Worm (Caenorhabditis elegans) whole organism, L3 larva: ENCODE results near the gene unc-71.
A peak's percentile ranks its signal among the peaks of the same experiment; 100 is the strongest.

Source experiments
- R02D3.7 ChIP-seq: fragments of 150-350 bp; optimal IDR thresholded peaks from 2 replicates; lab custom pipeline; 2014; ENCODE audit warnings: missing biosample characterization, missing genetic modification characterization
- ZK546.5 ChIP-seq: sonication (generic microtip); optimal IDR thresholded peaks from 2 replicates; lab custom pipeline; 2017; ENCODE audit warnings: missing biosample characterization, missing genetic modification characterization
- aly-2 ChIP-seq: fragments of 150-350 bp; optimal IDR thresholded peaks from 2 replicates; lab custom pipeline; 2014; ENCODE audit warnings: missing biosample characterization, missing genetic modification characterization
- ama-1 ChIP-seq: fragments of 150-350 bp; optimal IDR thresholded peaks from 2 replicates; lab custom pipeline; 2018
- ceh-16 ChIP-seq: sonication (generic microtip); optimal IDR thresholded peaks from 2 replicates; lab custom pipeline; 2017; ENCODE audit warnings: missing biosample characterization, missing genetic modification characterization
- ceh-28 ChIP-seq: fragments of 150-350 bp; optimal IDR thresholded peaks from 2 replicates; lab custom pipeline; 2014; ENCODE audit warnings: missing biosample characterization, missing genetic modification reagents, missing genetic modification characterization
- ceh-82 ChIP-seq: fragments of 150-350 bp; optimal IDR thresholded peaks from 2 replicates; lab custom pipeline; 2014; ENCODE audit warnings: missing biosample characterization, missing genetic modification characterization
- ceh-9 ChIP-seq: sonication (generic microtip); optimal IDR thresholded peaks from 2 replicates; lab custom pipeline; 2018; ENCODE audit warnings: missing biosample characterization, missing genetic modification characterization
- egl-27 ChIP-seq: sonication (generic microtip); optimal IDR thresholded peaks from 4 replicates; lab custom pipeline; 2017; ENCODE audit warnings: missing biosample characterization, missing genetic modification reagents, missing genetic modification characterization
- elt-1 ChIP-seq: fragments of 150-350 bp; optimal IDR thresholded peaks from 2 replicates; lab custom pipeline; 2014; ENCODE audit warnings: missing biosample characterization, missing genetic modification characterization
- elt-2 ChIP-seq: sonication (generic microtip); optimal IDR thresholded peaks from 2 replicates; lab custom pipeline; 2016; ENCODE audit warnings: missing genetic modification reagents, mild to moderate bottlenecking, missing genetic modification characterization, missing compliant biosample characterization
- elt-3 ChIP-seq, 3 experiments: fragments of 150-350 bp in 1 of 3; sonication (generic microtip) in 2 of 3; optimal IDR thresholded peaks; 2 replicates in 2 of 3; 4 replicates in 1 of 3; lab custom pipeline; 2014 to 2017; ENCODE audit warnings: missing biosample characterization in 3 of 3, missing genetic modification characterization in 3 of 3
- eor-1 ChIP-seq, 2 experiments: fragments of 150-350 bp; optimal IDR thresholded peaks; 2 replicates each; lab custom pipeline; 2014 to 2018; ENCODE audit warnings: missing biosample characterization in 2 of 2, missing genetic modification characterization in 2 of 2
- fkh-10 ChIP-seq: sonication (generic microtip); optimal IDR thresholded peaks from 2 replicates; lab custom pipeline; 2017; ENCODE audit warnings: missing biosample characterization, missing genetic modification reagents, missing genetic modification characterization
- fkh-2 ChIP-seq: fragments of 150-350 bp; optimal IDR thresholded peaks from 2 replicates; lab custom pipeline; 2014; ENCODE audit warnings: missing biosample characterization, missing genetic modification reagents, missing genetic modification characterization
- fos-1 ChIP-seq: fragments of 150-350 bp; optimal IDR thresholded peaks from 2 replicates; lab custom pipeline; 2014; ENCODE audit warnings: missing biosample characterization, missing genetic modification characterization
- jun-1 ChIP-seq: fragments of 150-350 bp; optimal IDR thresholded peaks from 2 replicates; lab custom pipeline; 2014; ENCODE audit warnings: missing biosample characterization, missing genetic modification reagents, missing genetic modification characterization
- lin-15B ChIP-seq: fragments of 150-350 bp; optimal IDR thresholded peaks from 2 replicates; lab custom pipeline; 2014; ENCODE audit warnings: missing biosample characterization, missing genetic modification characterization
- lsy-12 ChIP-seq: sonication (generic microtip); optimal IDR thresholded peaks from 2 replicates; lab custom pipeline; 2016; ENCODE audit warnings: mild to moderate bottlenecking, missing genetic modification characterization, missing compliant biosample characterization
- mml-1 ChIP-seq: fragments of 150-350 bp; sonication (generic microtip); optimal IDR thresholded peaks from 3 replicates; lab custom pipeline; 2014; ENCODE audit warnings: missing biosample characterization, missing genetic modification characterization
- nfya-1 ChIP-seq: sonication (generic microtip); optimal IDR thresholded peaks from 2 replicates; lab custom pipeline; 2017; ENCODE audit warnings: missing genetic modification characterization, mild to moderate bottlenecking, missing compliant biosample characterization, antibody characterized with exemption, moderate library complexity; ENCODE audit not compliant: insufficient read depth
- nhr-11 ChIP-seq: fragments of 150-350 bp; optimal IDR thresholded peaks from 2 replicates; lab custom pipeline; 2014; ENCODE audit warnings: missing biosample characterization, missing genetic modification characterization
- nhr-12 ChIP-seq: fragments of 150-350 bp; optimal IDR thresholded peaks from 2 replicates; lab custom pipeline; 2014; ENCODE audit warnings: missing biosample characterization, missing genetic modification characterization
- nhr-237 ChIP-seq: fragments of 150-350 bp; optimal IDR thresholded peaks from 2 replicates; lab custom pipeline; 2014; ENCODE audit warnings: missing biosample characterization, missing genetic modification characterization
- nhr-28 ChIP-seq: fragments of 150-350 bp; optimal IDR thresholded peaks from 2 replicates; lab custom pipeline; 2014; ENCODE audit warnings: missing biosample characterization, missing genetic modification characterization
- nhr-43 ChIP-seq: sonication (generic microtip); optimal IDR thresholded peaks from 2 replicates; lab custom pipeline; 2016; ENCODE audit warnings: mild to moderate bottlenecking, missing genetic modification characterization, missing compliant biosample characterization; ENCODE audit not compliant: poor library complexity, severe bottlenecking
- nhr-67 ChIP-seq: fragments of 150-350 bp; optimal IDR thresholded peaks from 2 replicates; lab custom pipeline; 2014; ENCODE audit warnings: missing biosample characterization, missing genetic modification characterization
- nhr-76 ChIP-seq: fragments of 150-350 bp; sonication (generic microtip); optimal IDR thresholded peaks from 5 replicates; lab custom pipeline; 2014; ENCODE audit warnings: missing biosample characterization, missing genetic modification characterization
- nhr-77 ChIP-seq: fragments of 150-350 bp; optimal IDR thresholded peaks from 2 replicates; lab custom pipeline; 2014; ENCODE audit warnings: missing biosample characterization, missing genetic modification characterization
- pha-4 ChIP-seq: fragments of 150-350 bp; optimal IDR thresholded peaks from 2 replicates; lab custom pipeline; 2014; ENCODE audit warnings: missing biosample characterization, missing genetic modification reagents, missing genetic modification characterization
- pqm-1 ChIP-seq: fragments of 150-350 bp; optimal IDR thresholded peaks from 2 replicates; lab custom pipeline; 2017; ENCODE audit warnings: missing biosample characterization, missing genetic modification characterization, inconsistent platforms
- sea-2 ChIP-seq: fragments of 150-350 bp; sonication (generic microtip); optimal IDR thresholded peaks from 4 replicates; lab custom pipeline; 2014; ENCODE audit warnings: missing biosample characterization, missing genetic modification reagents, missing genetic modification characterization
- skn-1 ChIP-seq: fragments of 150-350 bp; optimal IDR thresholded peaks from 2 replicates; lab custom pipeline; 2014; ENCODE audit warnings: missing biosample characterization, missing genetic modification characterization
- tbx-2 ChIP-seq: sonication (generic microtip); optimal IDR thresholded peaks from 2 replicates; lab custom pipeline; 2016; ENCODE audit warnings: mild to moderate bottlenecking, missing genetic modification characterization, missing compliant biosample characterization
- unc-39 ChIP-seq: sonication (generic microtip); optimal IDR thresholded peaks from 4 replicates; lab custom pipeline; 2017; ENCODE audit warnings: missing biosample characterization, missing genetic modification characterization
- unc-62 ChIP-seq: fragments of 150-350 bp; sonication (generic microtip); optimal IDR thresholded peaks from 4 replicates; lab custom pipeline; 2014; ENCODE audit warnings: missing biosample characterization, missing genetic modification reagents, missing genetic modification characterization
- zag-1 ChIP-seq: fragments of 150-350 bp; optimal IDR thresholded peaks from 2 replicates; lab custom pipeline; 2014; ENCODE audit warnings: missing biosample characterization, missing genetic modification characterization
- ztf-11 ChIP-seq: fragments of 150-350 bp; optimal IDR thresholded peaks from 2 replicates; lab custom pipeline; 2014; ENCODE audit warnings: missing biosample characterization, missing genetic modification characterization

Gene unc-71

DNA sequence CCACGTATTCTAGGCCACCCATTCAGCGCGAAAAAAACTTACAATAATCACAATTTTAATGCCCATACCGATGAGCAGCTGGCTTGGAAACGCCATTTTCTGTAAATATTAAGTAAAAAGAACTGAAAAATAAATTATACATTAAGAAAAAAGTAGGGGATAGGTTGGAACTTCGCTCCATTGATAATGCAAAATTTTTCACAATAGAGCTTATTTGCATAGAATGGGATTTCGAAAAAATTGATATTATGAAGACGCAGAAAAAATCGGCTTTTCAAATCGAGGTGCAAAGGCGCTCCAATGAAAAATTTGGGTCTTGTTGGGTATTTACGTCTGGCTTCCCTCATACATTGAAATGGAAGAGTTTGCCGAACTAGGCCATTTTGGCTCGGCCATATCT is 27.0 kb upstream of the unc-71 start, which contains the start of gene Y37D8A.16:
Y37D8A.16 (minus strand) TSS at position 101 of the 400 bp plus-strand sequence.
- TF ChIP-seq zag-1 (tag; lab: Kevin White, UChicago) (no peak), elt-2 (tag; lab: Kevin White, UChicago) (no peak), elt-3 (tag; optimal IDR thresholded peaks at IDR 0.05; lab: Kevin White, UChicago) (no peak), mml-1 (no peak), aly-2 (tag; lab: Kevin White, UChicago) (no peak), ceh-82 (tag; lab: Kevin White, UChicago) (no peak), ceh-16 (tag; lab: Kevin White, UChicago) (no peak), nhr-12 (tag; lab: Kevin White, UChicago) (no peak), unc-39 (no peak), nhr-67 (no peak), sea-2 (GFP tag; lab: Kevin White, UChicago) (no peak), fkh-2 (tag; lab: Kevin White, UChicago) (no peak), pha-4 (tag; lab: Kevin White, UChicago) (no peak), ztf-11 (tag; lab: Kevin White, UChicago) (no peak), skn-1 (tag; lab: Kevin White, UChicago) (no peak), fos-1 (tag; lab: Kevin White, UChicago) (no peak)

DNA sequence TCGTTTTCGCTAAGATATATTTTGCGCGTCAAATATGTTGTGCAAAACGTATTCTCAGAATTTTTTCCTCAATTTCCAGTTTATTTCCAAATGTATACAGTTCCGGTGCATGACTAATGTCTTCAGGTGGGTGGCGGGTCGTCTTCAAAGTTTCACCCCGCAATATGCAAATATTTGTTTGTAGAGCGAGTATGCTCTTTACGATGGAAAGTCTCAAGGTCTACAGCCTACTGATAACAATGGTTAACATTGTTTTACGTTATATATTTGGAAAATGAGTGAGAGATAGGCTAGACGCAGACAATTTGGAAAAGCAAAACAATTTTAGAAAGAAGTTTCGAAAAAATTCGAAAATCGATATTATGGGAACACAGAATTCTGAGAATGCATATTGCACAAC is 26.3 kb upstream of the unc-71 start:
- TF ChIP-seq ceh-82 (tag; lab: Kevin White, UChicago), result no peak
- TF ChIP-seq pqm-1 (tag; lab: Kevin White, UChicago), result peak; percentile 36
- no peak for TF ChIP-seq unc-39
- TF ChIP-seq ceh-28 (tag; lab: Kevin White, UChicago), result no peak
- no peak for TF ChIP-seq ZK546.5
- TF ChIP-seq nhr-67, result no peak
- peak; percentile 48 for TF ChIP-seq elt-2 (tag; lab: Kevin White, UChicago)
- peak; percentile 56 for TF ChIP-seq pha-4 (tag; lab: Kevin White, UChicago)

DNA sequence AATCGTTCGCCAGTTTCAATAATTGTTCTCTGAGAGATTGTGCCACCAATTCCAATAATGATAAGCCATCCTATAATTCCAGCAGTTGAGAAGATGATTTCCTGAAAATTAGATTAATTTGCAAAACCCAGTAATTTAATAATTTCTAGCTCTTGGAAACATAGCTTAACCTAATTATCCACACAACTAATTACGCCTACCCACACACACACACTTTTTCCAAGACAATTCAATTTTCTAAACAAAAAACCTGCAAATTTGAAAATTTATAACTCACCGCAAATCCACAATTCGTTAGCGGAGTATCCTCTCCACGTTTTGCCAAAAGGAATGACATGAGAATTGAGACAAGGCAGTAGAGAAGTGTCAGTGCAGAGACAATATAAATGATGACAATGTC is 24.9 kb upstream of the unc-71 start:
- TF ChIP-seq unc-39 (no peak), lsy-12 (tag; lab: Kevin White, UChicago) (no peak)
- TF ChIP-seq, all 47 proteins: peak for 0

DNA sequence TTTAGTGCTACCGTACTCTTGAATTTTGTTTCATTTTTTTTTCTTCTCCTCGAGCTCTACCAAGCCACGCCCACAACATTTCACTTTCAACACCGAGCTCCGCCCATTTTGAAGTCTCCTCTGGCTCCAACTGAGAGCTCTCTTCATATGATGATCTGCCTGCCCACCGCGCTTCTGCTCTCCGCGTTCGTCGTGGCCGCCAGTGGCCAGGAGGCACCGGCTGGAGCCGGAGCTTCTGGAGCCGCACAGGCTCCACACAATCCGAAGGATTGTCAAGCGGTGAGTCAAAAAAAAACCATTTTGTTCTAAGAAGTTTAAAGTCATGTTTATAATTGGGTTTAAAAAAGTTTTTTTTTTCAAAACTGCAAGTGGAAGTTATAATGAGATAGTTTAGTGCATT is 18.8 kb upstream of the unc-71 start, which contains the start of gene flp-14:
flp-14 (plus strand) TSS at position 146 of the 400 bp plus-strand sequence.
- TF ChIP-seq tbx-2 (tag; lab: Kevin White, UChicago), result no peak
- TF ChIP-seq, all 47 proteins: peak for 0

DNA sequence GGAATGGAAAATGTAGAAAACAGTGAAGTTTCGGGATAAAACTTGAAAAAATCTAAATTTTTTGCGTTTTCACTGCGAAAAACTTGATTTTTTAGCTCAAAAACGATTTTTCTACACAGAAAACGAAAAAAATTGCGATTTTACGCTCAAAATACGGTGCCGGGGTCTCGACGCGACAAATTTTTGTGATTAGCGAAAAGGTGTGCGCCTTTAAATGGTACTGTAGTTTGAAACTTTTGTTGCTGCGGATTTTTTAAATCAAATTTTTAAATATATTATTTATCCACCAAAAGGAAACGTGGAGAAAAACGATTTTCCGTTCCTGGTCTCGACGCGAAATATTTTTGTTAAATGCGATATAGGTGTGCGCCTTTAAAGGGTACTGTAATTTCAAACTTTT is 15.7 kb upstream of the unc-71 start:
- TF ChIP-seq egl-27 (tag; lab: Kevin White, UChicago), result no peak
- no peak for TF ChIP-seq nhr-67
- TF ChIP-seq ceh-9 (tag; lab: Kevin White, UChicago), result no peak
- TF ChIP-seq nhr-28 (tag; lab: Kevin White, UChicago), result no peak
- TF ChIP-seq elt-3 (tag; optimal IDR thresholded peaks at IDR 0.05; lab: Kevin White, UChicago), result no peak
- TF ChIP-seq aly-2 (tag; lab: Kevin White, UChicago), result no peak

DNA sequence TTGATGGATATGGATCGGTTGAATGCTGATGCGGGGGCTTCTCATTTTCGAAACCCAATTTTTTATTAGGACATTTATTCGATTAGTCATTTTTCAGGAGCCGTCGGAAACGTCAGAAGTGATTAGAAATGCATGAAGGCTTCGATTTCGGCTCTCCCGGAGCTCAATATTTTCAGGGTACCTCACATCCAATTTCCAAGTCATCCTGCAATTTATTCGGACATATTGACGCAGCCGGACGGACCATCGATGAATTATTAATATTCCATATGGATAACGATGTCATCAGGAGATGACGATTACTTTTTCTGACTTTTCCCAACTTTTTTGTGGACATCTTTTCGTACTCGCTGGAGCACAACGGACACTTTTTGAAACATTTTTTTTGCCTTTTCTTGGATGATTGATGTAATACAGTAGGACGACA is 15.1 kb upstream of the unc-71 start:
- TF ChIP-seq elt-3 (tag; optimal IDR thresholded peaks at IDR 0.05; lab: Kevin White, UChicago), result no peak
- TF ChIP-seq nhr-237 (tag; lab: Kevin White, UChicago), result no peak
- TF ChIP-seq nhr-12 (tag; lab: Kevin White, UChicago), result no peak
- peak; percentile 37 for TF ChIP-seq elt-2 (tag; lab: Kevin White, UChicago)
- TF ChIP-seq mml-1, result no peak
- peak; percentile 87 for TF ChIP-seq nhr-43 (tag; lab: Kevin White, UChicago)
- TF ChIP-seq ceh-9 (tag; lab: Kevin White, UChicago), result no peak
- no peak for TF ChIP-seq nhr-77 (tag; lab: Kevin White, UChicago)
- TF ChIP-seq pqm-1 (tag; lab: Kevin White, UChicago), result no peak
- no peak for TF ChIP-seq ceh-16 (tag; lab: Kevin White, UChicago)
- no peak for TF ChIP-seq unc-39
- TF ChIP-seq fkh-10, result no peak
- TF ChIP-seq unc-62 (GFP tag; lab: Kevin White, UChicago), result no peak
- TF ChIP-seq lin-15B (tag; lab: Kevin White, UChicago), result no peak
- no peak for TF ChIP-seq nfya-1 (tag; lab: Kevin White, UChicago)
- peak; percentile 70 for TF ChIP-seq ama-1 (lab: Kevin White, UChicago)
- TF ChIP-seq skn-1 (tag; lab: Kevin White, UChicago), result no peak
- TF ChIP-seq pha-4 (tag; lab: Kevin White, UChicago), result peak; percentile 2
- peak; percentile 22 for TF ChIP-seq lsy-12 (tag; lab: Kevin White, UChicago)
- no peak for TF ChIP-seq nhr-28 (tag; lab: Kevin White, UChicago)
- TF ChIP-seq ztf-11 (tag; lab: Kevin White, UChicago), result no peak
- no peak for TF ChIP-seq zag-1 (tag; lab: Kevin White, UChicago)
- peak; percentile 86 for TF ChIP-seq aly-2 (tag; lab: Kevin White, UChicago)
- TF ChIP-seq jun-1 (tag; lab: Kevin White, UChicago), result no peak
- peak; percentile 12 for TF ChIP-seq tbx-2 (tag; lab: Kevin White, UChicago)
- peak; percentile 63 for TF ChIP-seq ceh-28 (tag; lab: Kevin White, UChicago)
- TF ChIP-seq nhr-76 (tag; lab: Kevin White, UChicago), result no peak
- TF ChIP-seq eor-1 (tag; optimal IDR thresholded peaks at IDR 0.05; lab: Kevin White, UChicago), result no peak
- TF ChIP-seq elt-1, result no peak
- no peak for TF ChIP-seq sea-2 (GFP tag; lab: Kevin White, UChicago)
- TF ChIP-seq ceh-82 (tag; lab: Kevin White, UChicago), result no peak
- TF ChIP-seq fos-1 (tag; lab: Kevin White, UChicago), result no peak
- TF ChIP-seq nhr-11 (tag; lab: Kevin White, UChicago), result peak; percentile 42
- TF ChIP-seq R02D3.7, result peak; percentile 46
- TF ChIP-seq egl-27 (tag; lab: Kevin White, UChicago), result no peak
